Worm (Caenorhabditis elegans) whole organism, young adult: ENCODE measurements around the gene pld-1.

ENCODE experiments used
- F10E7.11 ChIP-seq: sonication (generic microtip); optimal IDR thresholded peaks from 2 replicates; lab custom pipeline; 2017; ENCODE audit warnings: mild to moderate bottlenecking, missing genetic modification characterization, moderate library complexity, missing compliant biosample characterization
- F52B5.7 ChIP-seq: sonication (generic microtip); optimal IDR thresholded peaks from 2 replicates; lab custom pipeline; 2016; ENCODE audit warnings: mild to moderate bottlenecking, missing genetic modification characterization, missing compliant biosample characterization
- F55B11.4 ChIP-seq: sonication (generic microtip); optimal IDR thresholded peaks from 2 replicates; lab custom pipeline; 2016; ENCODE audit warnings: missing compliant biosample characterization, missing genetic modification characterization, borderline replicate concordance; ENCODE audit not compliant: insufficient read depth
- K11D2.4 ChIP-seq: fragments of 200-800 bp; sonication (Bioruptor generic); IDR thresholded peaks from 2 replicates; pipeline ENCODE4 v1.3.6; 2022; ENCODE audit warnings: missing genetic modification reagents, missing genetic modification characterization, missing compliant biosample characterization
- aptf-3 ChIP-seq: fragments of 200-800 bp; sonication (Bioruptor generic); IDR thresholded peaks from 2 replicates; pipeline ENCODE4 v1.3.6; 2022; ENCODE audit warnings: missing genetic modification characterization, missing compliant biosample characterization
- atf-7 ChIP-seq: sonication (generic microtip); optimal IDR thresholded peaks from 2 replicates; lab custom pipeline; 2017; ENCODE audit warnings: mild to moderate bottlenecking, missing genetic modification characterization, missing compliant biosample characterization
- ceh-40 ChIP-seq: fragments of 200-800 bp; sonication (Bioruptor generic); IDR thresholded peaks from 2 replicates; pipeline ENCODE4 v1.3.6; 2022; ENCODE audit warnings: missing genetic modification characterization, missing compliant biosample characterization
- dpl-1 ChIP-seq: fragments of 150-350 bp; optimal IDR thresholded peaks from 2 replicates; lab custom pipeline; 2014; ENCODE audit warnings: missing biosample characterization, missing genetic modification reagents, missing genetic modification characterization
- fkh-3 ChIP-seq: sonication (generic microtip); optimal IDR thresholded peaks from 2 replicates; lab custom pipeline; 2016; ENCODE audit warnings: mild to moderate bottlenecking, missing genetic modification characterization, missing compliant biosample characterization
- lin-35 ChIP-seq, 3 experiments: fragments of 150-350 bp in 2 of 3; sonication (generic microtip) in 1 of 3; optimal IDR thresholded peaks; 2 replicates each; lab custom pipeline; 2014 to 2018; ENCODE audit warnings: missing biosample characterization in 3 of 3, missing genetic modification characterization in 3 of 3, missing genetic modification reagents in 3 of 3
- nhr-27 ChIP-seq: fragments of 200-800 bp; sonication (Bioruptor generic); optimal IDR thresholded peaks from 2 replicates; lab custom pipeline; 2018; ENCODE audit warnings: mild to moderate bottlenecking, missing genetic modification characterization, moderate library complexity, missing compliant biosample characterization
- snpc-1.3 ChIP-seq: sonication (generic microtip); optimal IDR thresholded peaks from 2 replicates; lab custom pipeline; 2017; ENCODE audit warnings: missing genetic modification characterization, mild to moderate bottlenecking, missing compliant biosample characterization, antibody characterized with exemption, moderate library complexity, missing genotype, missing genetic modification reagents; ENCODE audit not compliant: insufficient read depth
- ztf-26 ChIP-seq: sonication (generic microtip); optimal IDR thresholded peaks from 2 replicates; lab custom pipeline; 2017; ENCODE audit warnings: missing genetic modification characterization, missing compliant biosample characterization

DNA sequence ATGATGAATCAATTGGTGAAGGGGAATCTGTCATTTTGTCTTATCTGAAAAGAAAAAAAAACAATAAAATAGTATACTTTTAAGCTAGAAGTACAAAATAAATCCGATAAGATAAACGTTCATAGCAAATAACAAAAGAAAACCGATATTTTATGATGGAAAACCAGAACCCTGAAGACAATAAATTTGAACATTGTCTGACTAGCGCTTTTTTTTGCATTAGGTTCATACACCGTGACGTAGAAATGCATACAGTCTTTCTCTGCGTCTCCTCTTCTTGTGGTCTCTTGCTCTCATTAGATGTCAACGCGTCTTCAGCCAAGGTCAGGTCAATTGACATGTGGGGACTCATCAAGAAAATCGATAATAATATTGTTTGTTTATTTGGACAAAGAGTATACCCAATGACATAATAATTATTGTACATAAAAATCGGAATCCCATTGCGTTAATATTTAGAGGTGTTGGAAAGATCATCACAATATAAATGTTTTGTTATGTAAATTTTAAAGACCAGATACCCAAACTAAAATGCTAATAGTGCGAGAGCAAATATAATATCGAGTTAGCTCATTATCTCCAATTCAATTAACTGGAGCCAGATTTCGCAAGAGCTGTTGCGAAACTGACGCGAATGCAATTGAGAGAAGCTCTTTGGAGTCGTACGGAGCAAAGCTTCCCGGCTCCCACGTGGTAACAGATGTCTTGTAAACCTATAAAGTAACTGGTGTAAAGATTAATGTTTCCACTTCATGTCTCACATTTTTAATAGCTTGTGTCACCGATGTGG lies 10.2 kb downstream of the pld-1 start, which contains the start of gene dsh-2:
- TF ChIP-seq aptf-3 (GFP tag; lab: Robert Waterston, UW) (no peak), nhr-27 (tag; lab: Kevin White, UChicago) (no peak), F55B11.4 (no peak), dpl-1 (GFP tag; lab: Kevin White, UChicago) (no peak), atf-7 (tag; lab: Kevin White, UChicago) (no peak), fkh-3 (tag; lab: Kevin White, UChicago) (no peak), F10E7.11 (tag; lab: Kevin White, UChicago) (no peak), F52B5.7 (tag; lab: Kevin White, UChicago) (no peak), snpc-1.3 (tag; lab: Kevin White, UChicago) (no peak), ztf-26 (tag; lab: Kevin White, UChicago) (no peak), ceh-40 (GFP tag; lab: Robert Waterston, UW) (no peak), lin-35 (GFP tag; optimal IDR thresholded peaks at IDR 0.05; lab: Kevin White, UChicago) (no peak), K11D2.4 (GFP tag; lab: Robert Waterston, UW) (no peak)
